Fruit fly (Drosophila melanogaster): ENCODE measurements around the gene CG17026.

DNA sequence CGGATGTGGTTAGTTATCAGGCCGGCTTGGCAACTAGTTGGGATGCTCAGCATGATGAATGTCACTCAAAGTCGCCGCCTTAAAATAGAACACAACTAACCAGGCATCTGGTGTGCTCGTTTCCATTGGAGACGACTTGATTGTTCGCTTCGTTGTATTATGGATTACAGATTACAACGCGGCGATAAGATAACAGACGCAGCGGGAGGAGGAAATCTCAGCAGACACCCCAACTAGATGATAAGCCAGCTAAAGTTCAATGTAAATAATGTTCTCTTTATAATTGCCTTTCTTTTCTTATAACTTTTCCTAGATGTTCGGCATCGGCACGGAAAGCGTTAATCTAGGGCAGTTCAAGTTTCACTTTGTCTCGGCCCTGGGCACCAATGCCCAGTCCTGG, 6.5 kb upstream of the CG17026 start:
- TF ChIP-seq pita (GFP tag; optimal IDR thresholded peaks at IDR 0.05): no peak
- TF ChIP-seq rib (GFP tag; IDR thresholded peaks at IDR 0.05): no peak
- TF ChIP-seq Usf (GFP tag; optimal IDR thresholded peaks at IDR 0.05): no peak
- no peak for TF ChIP-seq HmgD (GFP tag; optimal IDR thresholded peaks at IDR 0.05)
- no peak for TF ChIP-seq CG13424 (tag; optimal IDR thresholded peaks at IDR 0.05)
- TF ChIP-seq cato (GFP tag; optimal IDR thresholded peaks at IDR 0.05; ENCODE audit: borderline replicate concordance): no peak
- TF ChIP-seq CG2116 (GFP tag; optimal IDR thresholded peaks at IDR 0.05): no peak
- no peak for TF ChIP-seq Hsf (GFP tag; optimal IDR thresholded peaks at IDR 0.05)
- TF ChIP-seq Fer3 (tag; optimal IDR thresholded peaks at IDR 0.05): no peak
- no peak for TF ChIP-seq her (GFP tag; optimal IDR thresholded peaks at IDR 0.05)
- no peak for TF ChIP-seq dan (GFP tag; IDR thresholded peaks at IDR 0.05)
- no peak for TF ChIP-seq B-H2 (GFP tag; optimal IDR thresholded peaks at IDR 0.05)
- no peak for TF ChIP-seq NC2β (GFP tag; optimal IDR thresholded peaks at IDR 0.05)

Measured in whole organism, embryonic.